Worm (Caenorhabditis elegans): ENCODE results near the gene F13C5.3.

F13C5.3 gene

ce11 chrX:600671-601070, 1.3 kb upstream of the F13C5.3 start:
- TF ChIP-seq snpc-4 (tag; optimal IDR thresholded peaks at IDR 0.05) (no peak), lin-35 (GFP tag; optimal IDR thresholded peaks at IDR 0.05) (peak in 1 of 2 experiments; percentile 45), hlh-17 (GFP tag; optimal IDR thresholded peaks at IDR 0.05; ENCODE audit: borderline replicate concordance) (no peak), nhr-77 (tag; optimal IDR thresholded peaks at IDR 0.05) (no peak), fkh-8 (tag; optimal IDR thresholded peaks at IDR 0.05) (peak; percentile 44), elt-3 (tag; optimal IDR thresholded peaks at IDR 0.05) (no peak), nhr-84 (tag; optimal IDR thresholded peaks at IDR 0.05) (no peak), nhr-12 (tag; optimal IDR thresholded peaks at IDR 0.05) (no peak), lin-15B (tag; optimal IDR thresholded peaks at IDR 0.05) (no peak), zag-1 (tag; optimal IDR thresholded peaks at IDR 0.05) (no peak), blmp-1 (tag; optimal IDR thresholded peaks at IDR 0.05) (no peak), ztf-4 (tag; optimal IDR thresholded peaks at IDR 0.05) (no peak), pax-3 (tag; optimal IDR thresholded peaks at IDR 0.05) (no peak), hpl-2 (GFP tag; optimal IDR thresholded peaks at IDR 0.05) (no peak), fos-1 (tag; optimal IDR thresholded peaks at IDR 0.05) (no peak), ceh-90 (tag; optimal IDR thresholded peaks at IDR 0.05) (no peak), nhr-28 (tag; optimal IDR thresholded peaks at IDR 0.05) (no peak), mab-9 (GFP tag; IDR thresholded peaks at IDR 0.05) (no peak), unc-30 (tag; optimal IDR thresholded peaks at IDR 0.05) (no peak), fkh-4 (tag; optimal IDR thresholded peaks at IDR 0.05; ENCODE audit: borderline replicate concordance) (no peak), nhr-90 (tag; optimal IDR thresholded peaks at IDR 0.05; ENCODE audit: poor library complexity) (peak; percentile 31), skn-1 (tag; optimal IDR thresholded peaks at IDR 0.05) (peak; percentile 70), swsn-7 (tag; optimal IDR thresholded peaks at IDR 0.05) (no peak), elt-2 (tag; optimal IDR thresholded peaks at IDR 0.05) (peak; percentile 64), xbp-1 (tag; optimal IDR thresholded peaks at IDR 0.05) (no peak), isw-1 (GFP tag; IDR thresholded peaks at IDR 0.05) (no peak), unc-130 (tag; optimal IDR thresholded peaks at IDR 0.05) (no peak), lin-39 (tag; optimal IDR thresholded peaks at IDR 0.05) (no peak), rnt-1 (tag; optimal IDR thresholded peaks at IDR 0.05) (no peak), unc-62 (GFP tag; optimal IDR thresholded peaks at IDR 0.05) (no peak), nhr-237 (tag; optimal IDR thresholded peaks at IDR 0.05) (no peak), grh-1 (GFP tag; IDR thresholded peaks at IDR 0.05) (no peak), nhr-85 (tag) (no peak), snu-23 (GFP tag; optimal IDR thresholded peaks at IDR 0.05) (no peak), mef-2 (tag; optimal IDR thresholded peaks at IDR 0.05) (no peak), efl-1 (optimal IDR thresholded peaks at IDR 0.05) (no peak), efl-1 (GFP tag; optimal IDR thresholded peaks at IDR 0.05 in 1 of 2) (peak in 1 of 2 experiments; percentile 60), sup-37 (GFP tag; optimal IDR thresholded peaks at IDR 0.05) (no peak), ama-1 (optimal IDR thresholded peaks at IDR 0.05) (no peak), lir-3 (tag; optimal IDR thresholded peaks at IDR 0.05; ENCODE audit: poor library complexity) (peak; percentile 30), sptf-1 (tag; optimal IDR thresholded peaks at IDR 0.05) (no peak), pag-3 (tag; optimal IDR thresholded peaks at IDR 0.05; ENCODE audit: borderline replicate concordance, insufficient read depth) (no peak), zip-4 (GFP tag; optimal IDR thresholded peaks at IDR 0.05) (no peak), C04F5.9 (tag; optimal IDR thresholded peaks at IDR 0.05) (no peak), efl-3 (GFP tag; optimal IDR thresholded peaks at IDR 0.05) (no peak), mdl-1 (tag; optimal IDR thresholded peaks at IDR 0.05) (peak in 1 of 2 experiments; percentile 27), lsy-2 (tag; optimal IDR thresholded peaks at IDR 0.05) (peak; percentile 6 to 15), ets-5 (GFP tag; IDR thresholded peaks at IDR 0.05) (no peak), unc-86 (tag; optimal IDR thresholded peaks at IDR 0.05) (no peak), lin-13 (GFP tag; optimal IDR thresholded peaks at IDR 0.05) (no peak), hlh-4 (tag; optimal IDR thresholded peaks at IDR 0.05) (no peak), ceh-8 (GFP tag; optimal IDR thresholded peaks at IDR 0.05) (peak; percentile 65), egl-27 (tag; optimal IDR thresholded peaks at IDR 0.05) (no peak), pqm-1 (tag; optimal IDR thresholded peaks at IDR 0.05) (no peak), nhr-11 (tag; optimal IDR thresholded peaks at IDR 0.05) (no peak)
